Worm (Caenorhabditis elegans) whole organism, L4 larva: ENCODE measurements around the gene F35H10.3.

Experiments
- lin-13 ChIP-seq: fragments of 150-350 bp; optimal IDR thresholded peaks from 2 replicates; lab custom pipeline; 2014; ENCODE audit warnings: missing biosample characterization, missing genetic modification reagents, missing genetic modification characterization
- unc-130 ChIP-seq: sonication (generic microtip); optimal IDR thresholded peaks from 2 replicates; lab custom pipeline; 2016; ENCODE audit warnings: missing genetic modification reagents, missing genetic modification characterization, missing compliant biosample characterization

ce11 chrIV:8307408-8307807 is 18.4 kb upstream of the F35H10.3 start:
- no peak for TF ChIP-seq unc-130 (GFP tag; lab: Kevin White, UChicago)
- no peak for TF ChIP-seq lin-13 (GFP tag; lab: Kevin White, UChicago)
